Fruit fly (Drosophila melanogaster): ENCODE measurements around the gene Gr93d.

Gr93d gene

DNA sequence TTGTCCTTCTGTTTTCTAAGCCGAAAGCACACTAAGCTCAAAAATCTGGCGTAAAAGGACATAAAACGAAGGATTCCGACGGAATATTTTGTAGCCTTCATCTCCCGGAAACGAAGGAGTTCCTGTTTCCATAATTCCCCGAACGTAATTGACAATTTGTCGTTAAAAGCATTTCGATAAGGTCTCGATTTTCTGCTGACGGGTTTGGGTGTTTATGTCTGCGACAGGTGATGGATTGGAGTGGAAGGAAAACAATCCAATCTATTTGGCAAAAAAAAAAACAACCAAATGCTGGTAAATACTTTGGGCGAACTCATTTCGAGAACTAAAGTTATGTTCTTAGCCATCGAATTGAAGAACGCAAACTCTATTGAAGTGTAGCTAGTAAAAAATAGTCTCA lies at the start of gene Gr93d:
Gene Gr93d, minus strand, starts transcription at position 101 of the 400 bp plus-strand sequence.
- TF ChIP-seq cnc (optimal IDR thresholded peaks at IDR 0.05), result no peak
- no peak for TF ChIP-seq CG11617 (GFP tag; optimal IDR thresholded peaks at IDR 0.05)

DNA sequence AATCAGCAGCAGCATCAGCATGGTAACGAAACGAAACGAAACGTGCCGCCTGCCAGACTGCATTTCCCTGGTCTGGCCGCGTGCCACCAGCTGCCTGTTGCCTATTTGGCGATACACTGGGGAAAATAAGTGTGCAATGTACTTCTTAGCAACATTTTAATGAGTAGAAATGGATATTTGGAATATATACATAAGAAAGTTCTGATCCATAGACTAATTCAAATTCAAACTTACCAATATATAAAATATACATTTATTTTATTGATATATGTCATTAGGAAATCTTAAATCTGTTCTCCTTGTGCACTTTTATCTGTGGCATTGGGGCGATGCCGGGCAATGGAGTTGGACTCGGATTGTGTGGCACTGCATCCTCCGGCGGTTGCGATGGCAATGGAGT lies 47.5 kb upstream of the Gr93d start:
- TF ChIP-seq CG1620 (GFP tag; optimal IDR thresholded peaks at IDR 0.05) (no peak), CG11617 (GFP tag; optimal IDR thresholded peaks at IDR 0.05) (no peak), ovo (GFP tag; optimal IDR thresholded peaks at IDR 0.05) (no peak), Crg-1 (GFP tag; optimal IDR thresholded peaks at IDR 0.05) (no peak), CG5204 (GFP tag; optimal IDR thresholded peaks at IDR 0.05) (no peak), Mnt (GFP tag; optimal IDR thresholded peaks at IDR 0.05) (no peak), pad (GFP tag; optimal IDR thresholded peaks at IDR 0.05) (no peak), CG14711 (tag; optimal IDR thresholded peaks at IDR 0.05) (no peak), CG7045 (GFP tag; optimal IDR thresholded peaks at IDR 0.05) (no peak), CG12768 (GFP tag; optimal IDR thresholded peaks at IDR 0.05) (no peak), Clk (GFP tag; optimal IDR thresholded peaks at IDR 0.05) (no peak), cnc (optimal IDR thresholded peaks at IDR 0.05) (no peak), CG33017 (tag; optimal IDR thresholded peaks at IDR 0.05) (no peak)

DNA sequence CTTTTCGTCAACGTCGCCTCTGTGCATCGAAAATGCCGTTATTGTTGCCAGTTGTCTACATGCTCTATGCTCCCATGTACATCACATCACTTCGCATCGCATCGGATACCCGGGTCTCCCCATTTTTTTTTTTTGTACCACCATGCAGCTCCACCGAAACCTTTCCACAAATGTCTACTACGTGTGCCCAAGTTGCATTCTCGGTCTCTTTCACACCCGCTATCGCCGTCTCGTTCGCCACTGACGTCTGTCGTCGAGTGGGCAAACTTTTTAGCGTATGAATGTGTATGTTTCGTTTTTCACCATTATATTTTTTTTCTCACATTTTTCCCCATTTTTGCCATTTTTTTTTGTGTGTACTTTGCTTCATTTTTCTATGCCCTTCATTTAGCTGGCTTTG lies 46.0 kb upstream of the Gr93d start:
- TF ChIP-seq Crg-1 (GFP tag; optimal IDR thresholded peaks at IDR 0.05) (no peak), ovo (GFP tag; optimal IDR thresholded peaks at IDR 0.05) (no peak), Clk (GFP tag; optimal IDR thresholded peaks at IDR 0.05) (no peak), cic (GFP tag; optimal IDR thresholded peaks at IDR 0.05) (no peak), CG7045 (GFP tag; optimal IDR thresholded peaks at IDR 0.05) (no peak), CG1620 (GFP tag; optimal IDR thresholded peaks at IDR 0.05) (no peak), tj (GFP tag; optimal IDR thresholded peaks at IDR 0.05) (no peak), Mnt (GFP tag; optimal IDR thresholded peaks at IDR 0.05) (no peak), cnc (optimal IDR thresholded peaks at IDR 0.05) (no peak)

DNA sequence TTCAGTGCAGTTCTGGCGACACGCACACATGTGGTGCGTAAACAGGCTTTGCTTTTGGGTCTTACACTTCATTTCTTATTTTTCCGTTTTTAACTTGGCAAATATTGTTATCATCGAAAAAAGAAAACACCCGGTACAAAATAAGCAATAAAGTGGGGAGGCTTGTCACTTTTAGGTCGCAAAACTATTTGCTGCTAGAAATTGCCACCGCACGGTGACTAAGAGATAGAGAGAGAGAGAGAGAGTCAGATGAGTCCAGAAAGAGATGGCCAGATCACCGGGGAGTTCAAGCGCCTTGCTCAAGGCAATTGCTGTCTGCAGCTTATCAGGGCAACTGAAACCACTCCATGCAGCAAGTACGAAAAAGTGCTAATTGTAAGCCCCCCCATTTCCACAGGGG lies 44.3 kb upstream of the Gr93d start:
- TF ChIP-seq CG1620 (GFP tag; optimal IDR thresholded peaks at IDR 0.05) (no peak), CG11617 (GFP tag; optimal IDR thresholded peaks at IDR 0.05) (no peak), cnc (optimal IDR thresholded peaks at IDR 0.05) (no peak), ovo (GFP tag; optimal IDR thresholded peaks at IDR 0.05) (no peak), CG12768 (GFP tag; optimal IDR thresholded peaks at IDR 0.05) (no peak), Mnt (GFP tag; optimal IDR thresholded peaks at IDR 0.05) (no peak), toe (GFP tag; optimal IDR thresholded peaks at IDR 0.05) (no peak), bab1 (GFP tag; optimal IDR thresholded peaks at IDR 0.05) (no peak), CG14711 (tag; optimal IDR thresholded peaks at IDR 0.05) (no peak), Crg-1 (GFP tag; optimal IDR thresholded peaks at IDR 0.05) (no peak), CG7101 (tag; optimal IDR thresholded peaks at IDR 0.05) (no peak), Hr96 (GFP tag; optimal IDR thresholded peaks at IDR 0.05) (no peak), cic (GFP tag; optimal IDR thresholded peaks at IDR 0.05) (no peak), tj (GFP tag; optimal IDR thresholded peaks at IDR 0.05) (no peak), CG5204 (GFP tag; optimal IDR thresholded peaks at IDR 0.05) (no peak), Clk (GFP tag; optimal IDR thresholded peaks at IDR 0.05) (no peak), CG33017 (tag; optimal IDR thresholded peaks at IDR 0.05) (no peak), pad (GFP tag; optimal IDR thresholded peaks at IDR 0.05) (no peak)

DNA sequence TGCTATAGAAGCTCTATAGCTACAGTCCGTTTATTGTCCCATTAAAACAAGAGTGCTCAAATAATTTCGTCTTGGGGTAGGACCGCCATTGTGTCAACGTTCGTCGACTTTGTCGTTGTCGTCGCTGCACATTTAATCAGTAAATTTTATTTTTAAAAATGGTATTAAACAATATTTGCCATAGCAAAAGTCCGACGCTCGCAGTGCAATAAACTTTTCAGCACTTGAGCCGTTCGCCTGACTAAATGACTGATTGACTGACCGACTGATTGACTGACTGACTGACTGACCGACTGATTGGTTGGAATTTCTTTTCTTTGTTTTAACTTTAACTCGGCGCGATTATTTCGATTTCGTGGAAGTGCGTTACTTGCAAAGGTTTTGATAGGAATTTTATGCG lies 43.5 kb upstream of the Gr93d start:
- no peak for TF ChIP-seq pad (GFP tag; optimal IDR thresholded peaks at IDR 0.05)
- TF ChIP-seq kay (GFP tag; ENCODE audit: borderline replicate concordance), result peak; percentile 65
- TF ChIP-seq CG11617 (GFP tag; optimal IDR thresholded peaks at IDR 0.05), result no peak

DNA sequence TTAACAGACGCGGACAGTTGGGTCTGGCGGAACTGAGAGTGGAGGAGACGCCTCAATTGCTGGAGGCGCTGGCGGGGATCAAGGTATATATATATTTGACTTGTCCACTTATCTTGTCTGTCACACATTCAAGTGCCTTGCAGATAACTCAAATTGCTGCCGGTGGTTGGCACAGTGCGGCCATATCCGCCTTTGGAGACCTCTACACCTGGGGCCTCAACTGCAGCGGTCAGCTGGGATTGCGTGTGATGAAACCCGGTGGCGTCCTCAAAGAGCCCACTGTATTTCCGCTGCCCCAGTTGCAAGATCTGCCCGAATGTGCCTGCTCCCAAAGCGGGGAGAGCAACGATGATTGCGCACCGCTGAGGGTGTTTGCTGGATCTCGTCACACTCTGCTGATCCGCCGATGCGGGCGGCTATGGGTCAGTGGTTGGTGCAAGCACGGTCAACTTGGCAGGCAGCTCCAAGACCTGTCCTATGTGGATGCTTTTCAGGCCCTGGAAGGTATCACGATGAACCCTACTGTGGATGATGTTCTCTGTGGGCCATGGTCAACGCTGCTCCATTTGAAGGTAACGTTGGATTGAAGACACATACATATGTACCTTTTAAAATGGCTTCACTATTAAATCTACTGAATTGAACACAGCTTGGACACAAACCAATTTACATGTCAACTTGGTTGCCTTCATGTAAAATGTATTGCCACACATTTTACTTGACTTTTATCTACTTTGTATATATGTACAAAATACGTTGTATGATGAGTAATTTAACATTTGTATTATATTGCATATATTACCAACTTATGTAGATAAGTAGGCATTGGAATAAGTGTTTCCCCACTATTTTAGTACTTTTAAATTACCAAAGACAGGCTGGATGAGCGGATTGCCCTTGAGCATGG lies 42.5 kb upstream of the Gr93d start, which contains the start of gene CG43844:
Gene CG43844, plus strand, starts transcription at position 844 of the 907 bp plus-strand sequence.
- TF ChIP-seq CG12768 (GFP tag; optimal IDR thresholded peaks at IDR 0.05) (peak; percentile 4), Clk (GFP tag; optimal IDR thresholded peaks at IDR 0.05) (no peak), kay (GFP tag; ENCODE audit: borderline replicate concordance) (peak; percentile 93), bab1 (GFP tag; optimal IDR thresholded peaks at IDR 0.05) (peak; percentile 15), Crg-1 (GFP tag; optimal IDR thresholded peaks at IDR 0.05) (no peak), tj (GFP tag; optimal IDR thresholded peaks at IDR 0.05) (no peak), cic (GFP tag; optimal IDR thresholded peaks at IDR 0.05) (peak; percentile 40), pad (GFP tag; optimal IDR thresholded peaks at IDR 0.05) (no peak), CG33017 (tag; optimal IDR thresholded peaks at IDR 0.05) (peak; percentile 22)

DNA sequence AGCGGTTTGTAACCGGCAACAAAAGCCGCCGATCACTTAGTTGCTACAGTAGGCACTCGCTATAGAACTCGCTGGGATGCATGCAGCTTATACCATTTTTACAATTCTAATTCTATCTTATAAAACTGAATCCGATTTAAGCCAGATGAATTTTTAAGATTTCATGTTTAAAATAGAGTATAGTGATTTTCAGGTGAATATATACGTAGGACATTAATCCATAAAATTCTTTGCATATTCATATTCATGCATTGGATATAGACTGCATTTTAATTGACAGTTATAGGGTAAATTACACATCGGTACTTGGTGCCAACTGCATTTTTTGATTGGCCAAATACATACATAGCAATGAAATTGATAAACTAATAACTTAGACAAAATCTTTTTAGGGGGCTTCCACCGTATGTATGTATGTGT lies 41.1 kb upstream of the Gr93d start:
- TF ChIP-seq kay (GFP tag; ENCODE audit: borderline replicate concordance) (peak; percentile 54), CG7101 (tag; optimal IDR thresholded peaks at IDR 0.05) (peak; percentile 24), bab1 (GFP tag; optimal IDR thresholded peaks at IDR 0.05) (peak; percentile 14), Clk (GFP tag; optimal IDR thresholded peaks at IDR 0.05) (no peak), CG14711 (tag; optimal IDR thresholded peaks at IDR 0.05) (peak; percentile 26), toe (GFP tag; optimal IDR thresholded peaks at IDR 0.05) (no peak), CG12768 (GFP tag; optimal IDR thresholded peaks at IDR 0.05) (peak; percentile 14)

Data from whole organism, adult.